Worm (Caenorhabditis elegans) whole organism, L1 larva: Measurements from ENCODE around the gene C02G6.3.
A peak's percentile ranks its signal among the peaks of the same experiment; 100 is the strongest.

ENCODE experiments used
- C34B4.2 ChIP-seq: sonication (generic microtip); optimal IDR thresholded peaks from 2 replicates; lab custom pipeline; 2017; ENCODE audit warnings: mild to moderate bottlenecking, missing genetic modification characterization, missing compliant biosample characterization
- F16B12.6 ChIP-seq: fragments of 150-350 bp; optimal IDR thresholded peaks from 2 replicates; lab custom pipeline; 2014; ENCODE audit warnings: missing biosample characterization, missing genetic modification characterization
- Y116A8C.19 ChIP-seq: sonication (generic microtip); optimal IDR thresholded peaks from 2 replicates; lab custom pipeline; 2016; ENCODE audit warnings: missing compliant biosample characterization, missing genetic modification characterization, borderline replicate concordance
- aha-1 ChIP-seq: fragments of 150-350 bp; optimal IDR thresholded peaks from 2 replicates; lab custom pipeline; 2014; ENCODE audit warnings: missing biosample characterization, missing genetic modification characterization
- ama-1 ChIP-seq: fragments of 150-350 bp; optimal IDR thresholded peaks from 2 replicates; lab custom pipeline; 2014
- ceh-8 ChIP-seq: fragments of 200-800 bp; sonication (Bioruptor generic); optimal IDR thresholded peaks from 2 replicates; lab custom pipeline; 2018; ENCODE audit warnings: mild to moderate bottlenecking, missing genetic modification characterization, moderate library complexity, missing compliant biosample characterization
- ceh-88 ChIP-seq: fragments of 200-800 bp; sonication (Bioruptor generic); IDR thresholded peaks from 2 replicates; pipeline ENCODE4 v1.3.6; 2022; ENCODE audit warnings: missing genetic modification characterization, missing compliant biosample characterization
- ceh-90 ChIP-seq: sonication (generic microtip); optimal IDR thresholded peaks from 2 replicates; lab custom pipeline; 2016; ENCODE audit warnings: missing genetic modification characterization, missing compliant biosample characterization
- ces-1 ChIP-seq: fragments of 150-350 bp; optimal IDR thresholded peaks from 2 replicates; lab custom pipeline; 2014; ENCODE audit warnings: missing biosample characterization, missing genetic modification reagents, missing genetic modification characterization
- dpl-1 ChIP-seq, 3 experiments: fragments of 150-350 bp in 2 of 3; sonication (generic microtip) in 1 of 3; optimal IDR thresholded peaks; 2 replicates each; lab custom pipeline; 2014 to 2017; ENCODE audit warnings: missing biosample characterization in 3 of 3, missing genetic modification characterization in 3 of 3, missing genetic modification reagents in 3 of 3
- efl-1 ChIP-seq, 4 experiments: fragments of 150-350 bp; optimal IDR thresholded peaks in 3 of 4; peaks in 1 of 4; 1 replicate in 1 of 4; 2 replicates in 3 of 4; lab custom pipeline; 2014; ENCODE audit warnings: missing biosample characterization in 2 of 4, missing genetic modification characterization in 2 of 4, missing genetic modification reagents in 2 of 4
- egl-13 ChIP-seq: sonication (generic microtip); optimal IDR thresholded peaks from 2 replicates; lab custom pipeline; 2016; ENCODE audit warnings: missing genotype, missing genetic modification reagents, missing genetic modification characterization, missing compliant biosample characterization
- egl-27 ChIP-seq, 2 experiments: fragments of 150-350 bp in 1 of 2; sonication (generic microtip); optimal IDR thresholded peaks; 3 replicates each; lab custom pipeline; 2017 to 2018; ENCODE audit warnings: missing biosample characterization in 2 of 2, missing genetic modification characterization in 2 of 2, missing genetic modification reagents in 2 of 2
- elt-3 ChIP-seq, 6 experiments: fragments of 150-350 bp in 1 of 6; sonication (generic microtip); optimal IDR thresholded peaks; 2 replicates each; lab custom pipeline; 2017 to 2018; ENCODE audit warnings: missing biosample characterization in 6 of 6, missing genetic modification characterization in 6 of 6, inconsistent platforms in 1 of 6
- fkh-10 ChIP-seq: sonication (generic microtip); optimal IDR thresholded peaks from 2 replicates; lab custom pipeline; 2017; ENCODE audit warnings: missing biosample characterization, missing genetic modification reagents, missing genetic modification characterization
- fkh-8 ChIP-seq: sonication (generic microtip); optimal IDR thresholded peaks from 2 replicates; lab custom pipeline; 2016; ENCODE audit warnings: mild to moderate bottlenecking, missing genetic modification characterization, missing compliant biosample characterization
- hlh-4 ChIP-seq: sonication (generic microtip); optimal IDR thresholded peaks from 2 replicates; lab custom pipeline; 2016; ENCODE audit warnings: mild to moderate bottlenecking, missing genetic modification characterization, missing compliant biosample characterization
- hpl-2 ChIP-seq: fragments of 150-350 bp; optimal IDR thresholded peaks from 2 replicates; lab custom pipeline; 2014; ENCODE audit warnings: missing biosample characterization, missing genetic modification reagents, missing genetic modification characterization
- irx-1 ChIP-seq: sonication (generic microtip); optimal IDR thresholded peaks from 2 replicates; lab custom pipeline; 2016; ENCODE audit warnings: missing genetic modification characterization, missing compliant biosample characterization
- isw-1 ChIP-seq: fragments of 200-800 bp; sonication (Bioruptor generic); IDR thresholded peaks from 2 replicates; pipeline ENCODE4 v1.3.6; 2022; ENCODE audit warnings: missing genetic modification characterization, missing compliant biosample characterization
- lin-13 ChIP-seq: fragments of 150-350 bp; optimal IDR thresholded peaks from 2 replicates; lab custom pipeline; 2014; ENCODE audit warnings: missing biosample characterization, missing genetic modification reagents, missing genetic modification characterization
- lin-14 ChIP-seq: fragments of 200-800 bp; sonication (Bioruptor generic); optimal IDR thresholded peaks from 2 replicates; lab custom pipeline; 2018; ENCODE audit warnings: mild to moderate bottlenecking, missing genetic modification characterization, moderate library complexity, missing compliant biosample characterization
- lin-35 ChIP-seq, 2 experiments: fragments of 150-350 bp; optimal IDR thresholded peaks; 2 replicates each; lab custom pipeline; 2014; ENCODE audit warnings: missing biosample characterization in 2 of 2, missing genetic modification characterization in 2 of 2, missing genetic modification reagents in 2 of 2
- lsy-2 ChIP-seq, 2 experiments: fragments of 150-350 bp; optimal IDR thresholded peaks; 2 replicates each; lab custom pipeline; 2014; ENCODE audit warnings: missing biosample characterization in 2 of 2, missing genetic modification characterization in 2 of 2
- mab-9 ChIP-seq: fragments of 200-800 bp; sonication (Bioruptor generic); IDR thresholded peaks from 2 replicates; pipeline ENCODE4 v1.3.6; 2022; ENCODE audit warnings: missing genetic modification reagents, missing genetic modification characterization, missing compliant biosample characterization
- nhr-11 ChIP-seq: fragments of 150-350 bp; optimal IDR thresholded peaks from 2 replicates; lab custom pipeline; 2014; ENCODE audit warnings: missing biosample characterization, missing genetic modification characterization
- nhr-47 ChIP-seq: sonication (generic microtip); optimal IDR thresholded peaks from 2 replicates; lab custom pipeline; 2016; ENCODE audit warnings: mild to moderate bottlenecking, missing genetic modification characterization, moderate library complexity, missing compliant biosample characterization
- nhr-76 ChIP-seq: sonication (generic microtip); optimal IDR thresholded peaks from 2 replicates; lab custom pipeline; 2017; ENCODE audit warnings: missing biosample characterization, missing genetic modification characterization
- nhr-77 ChIP-seq: fragments of 150-350 bp; optimal IDR thresholded peaks from 2 replicates; lab custom pipeline; 2014; ENCODE audit warnings: missing biosample characterization, missing genetic modification characterization
- nhr-84 ChIP-seq: sonication (generic microtip); optimal IDR thresholded peaks from 2 replicates; lab custom pipeline; 2017; ENCODE audit warnings: missing biosample characterization, missing genetic modification characterization
- nhr-85 ChIP-seq: sonication (generic microtip); peaks from one replicate; lab custom pipeline; 2016; ENCODE audit warnings: missing genetic modification characterization, inconsistent platforms, missing compliant biosample characterization
- nhr-90 ChIP-seq: sonication (generic microtip); optimal IDR thresholded peaks from 2 replicates; lab custom pipeline; 2016; ENCODE audit warnings: mild to moderate bottlenecking, missing genetic modification characterization, missing compliant biosample characterization; ENCODE audit not compliant: poor library complexity
- pax-3 ChIP-seq: fragments of 200-800 bp; sonication (Bioruptor generic); optimal IDR thresholded peaks from 2 replicates; lab custom pipeline; 2018; ENCODE audit warnings: mild to moderate bottlenecking, missing genetic modification characterization, moderate library complexity, missing compliant biosample characterization
- pqm-1 ChIP-seq: sonication (generic microtip); optimal IDR thresholded peaks from 3 replicates; lab custom pipeline; 2017; ENCODE audit warnings: missing biosample characterization, missing genetic modification characterization
- rnt-1 ChIP-seq: sonication (generic microtip); optimal IDR thresholded peaks from 2 replicates; lab custom pipeline; 2016; ENCODE audit warnings: mild to moderate bottlenecking, missing genetic modification characterization, moderate library complexity, missing compliant biosample characterization
- skn-1 ChIP-seq: fragments of 150-350 bp; optimal IDR thresholded peaks from 2 replicates; lab custom pipeline; 2014; ENCODE audit warnings: missing biosample characterization, missing genetic modification characterization
- snu-23 ChIP-seq: sonication (generic microtip); optimal IDR thresholded peaks from 2 replicates; lab custom pipeline; 2016; ENCODE audit warnings: missing genetic modification characterization, missing compliant biosample characterization
- sox-4 ChIP-seq: sonication (generic microtip); optimal IDR thresholded peaks from 2 replicates; lab custom pipeline; 2016; ENCODE audit warnings: missing genetic modification characterization, missing compliant biosample characterization
- swsn-7 ChIP-seq: sonication (generic microtip); optimal IDR thresholded peaks from 2 replicates; lab custom pipeline; 2016; ENCODE audit warnings: missing genetic modification characterization, missing compliant biosample characterization
- unc-62 ChIP-seq: fragments of 150-350 bp; optimal IDR thresholded peaks from 2 replicates; lab custom pipeline; 2014; ENCODE audit warnings: missing biosample characterization, missing genetic modification reagents, missing genetic modification characterization
- xbp-1 ChIP-seq: sonication (generic microtip); optimal IDR thresholded peaks from 2 replicates; lab custom pipeline; 2016; ENCODE audit warnings: missing genetic modification characterization, missing compliant biosample characterization
- zag-1 ChIP-seq: fragments of 150-350 bp; optimal IDR thresholded peaks from 2 replicates; lab custom pipeline; 2014; ENCODE audit warnings: missing biosample characterization, missing genetic modification characterization
- zip-4 ChIP-seq: fragments of 200-800 bp; sonication (Bioruptor generic); optimal IDR thresholded peaks from 2 replicates; lab custom pipeline; 2018; ENCODE audit warnings: mild to moderate bottlenecking, missing genetic modification characterization, moderate library complexity, missing compliant biosample characterization
- ztf-11 ChIP-seq, 2 experiments: sonication (generic microtip); optimal IDR thresholded peaks; 2 replicates each; lab custom pipeline; 2016 to 2017; ENCODE audit warnings: missing genetic modification characterization in 2 of 2, missing biosample characterization in 1 of 2, missing compliant biosample characterization in 1 of 2
- ztf-4 ChIP-seq: fragments of 150-350 bp; optimal IDR thresholded peaks from 2 replicates; lab custom pipeline; 2014; ENCODE audit warnings: missing biosample characterization, missing genetic modification characterization

C02G6.3 gene

DNA sequence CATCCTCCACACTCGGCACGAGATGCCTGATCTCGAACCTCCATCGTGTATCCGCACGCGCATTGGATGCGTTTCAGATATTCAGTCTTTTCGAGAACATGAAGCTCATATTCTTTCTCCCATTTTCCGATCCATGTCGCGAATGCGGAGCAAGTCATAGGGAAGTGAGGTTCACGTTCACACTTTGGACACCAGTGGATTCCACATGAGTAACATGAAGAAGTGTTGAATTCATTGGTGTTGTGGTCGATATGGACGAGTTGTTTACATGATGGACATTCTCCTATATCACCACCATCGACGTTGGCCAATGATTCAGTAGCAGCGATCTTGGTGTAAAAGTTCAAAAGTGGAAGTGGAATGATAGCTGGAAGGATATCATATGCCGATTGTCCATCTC is 39.2 kb upstream of the C02G6.3 start:
- TF ChIP-seq isw-1 (GFP tag; lab: Robert Waterston, UW), result no peak
- TF ChIP-seq nhr-76 (tag; lab: Kevin White, UChicago), result no peak
- peak; percentile 80 for TF ChIP-seq ama-1 (lab: Kevin White, UChicago)
- no peak for TF ChIP-seq nhr-85 (tag; lab: Kevin White, UChicago)

DNA sequence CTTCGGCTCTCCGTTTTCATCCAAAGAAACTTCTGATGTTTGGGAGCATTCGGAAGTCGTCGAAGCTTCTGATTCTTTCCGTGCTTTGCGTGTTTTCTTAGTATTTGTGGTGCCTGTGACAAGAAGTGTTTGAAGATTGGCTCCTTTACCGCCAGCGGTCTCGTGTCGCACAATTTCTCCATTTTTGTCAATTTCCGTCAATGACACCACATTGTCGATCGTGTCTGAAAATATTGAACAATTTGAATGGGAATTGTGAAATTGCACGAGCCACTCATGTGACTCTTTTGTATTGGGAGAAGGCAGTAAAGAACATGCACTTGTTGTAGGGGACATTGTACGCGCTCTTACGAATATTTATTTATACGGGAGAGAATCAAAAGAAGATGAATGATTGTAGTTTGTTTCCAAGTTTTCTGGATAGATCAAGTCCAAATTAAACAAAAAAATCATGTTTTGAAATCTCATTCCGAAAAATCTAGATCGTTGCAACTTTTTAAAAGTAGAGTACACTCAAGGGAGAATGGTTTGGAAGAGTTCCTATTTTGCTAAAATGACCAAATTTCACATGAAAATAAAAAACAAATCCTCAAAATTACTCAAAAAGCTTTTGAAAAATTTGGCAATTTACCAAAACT is 37.5 kb upstream of the C02G6.3 start:
- TF ChIP-seq rnt-1 (peak; percentile 2), pqm-1 (tag; lab: Kevin White, UChicago) (no peak), nhr-77 (tag; lab: Kevin White, UChicago) (no peak), irx-1 (peak; percentile 27), nhr-47 (tag; lab: Kevin White, UChicago) (no peak), efl-1 (optimal IDR thresholded peaks at IDR 0.05; lab: Kevin White, UChicago) (no peak), efl-1 (GFP tag; optimal IDR thresholded peaks at IDR 0.05 in 1 of 2; lab: Kevin White, UChicago) (peak in 1 of 2 experiments; percentile 74), pax-3 (tag; lab: Kevin White, UChicago) (peak; percentile 54), lin-35 (GFP tag; optimal IDR thresholded peaks at IDR 0.05; lab: Kevin White, UChicago) (peak in 1 of 2 experiments; percentile 55), lin-14 (GFP tag; lab: Kevin White, UChicago) (no peak), snu-23 (peak; percentile 1), ces-1 (GFP tag; lab: Kevin White, UChicago) (no peak), nhr-85 (tag; lab: Kevin White, UChicago) (peak; percentile 66)

DNA sequence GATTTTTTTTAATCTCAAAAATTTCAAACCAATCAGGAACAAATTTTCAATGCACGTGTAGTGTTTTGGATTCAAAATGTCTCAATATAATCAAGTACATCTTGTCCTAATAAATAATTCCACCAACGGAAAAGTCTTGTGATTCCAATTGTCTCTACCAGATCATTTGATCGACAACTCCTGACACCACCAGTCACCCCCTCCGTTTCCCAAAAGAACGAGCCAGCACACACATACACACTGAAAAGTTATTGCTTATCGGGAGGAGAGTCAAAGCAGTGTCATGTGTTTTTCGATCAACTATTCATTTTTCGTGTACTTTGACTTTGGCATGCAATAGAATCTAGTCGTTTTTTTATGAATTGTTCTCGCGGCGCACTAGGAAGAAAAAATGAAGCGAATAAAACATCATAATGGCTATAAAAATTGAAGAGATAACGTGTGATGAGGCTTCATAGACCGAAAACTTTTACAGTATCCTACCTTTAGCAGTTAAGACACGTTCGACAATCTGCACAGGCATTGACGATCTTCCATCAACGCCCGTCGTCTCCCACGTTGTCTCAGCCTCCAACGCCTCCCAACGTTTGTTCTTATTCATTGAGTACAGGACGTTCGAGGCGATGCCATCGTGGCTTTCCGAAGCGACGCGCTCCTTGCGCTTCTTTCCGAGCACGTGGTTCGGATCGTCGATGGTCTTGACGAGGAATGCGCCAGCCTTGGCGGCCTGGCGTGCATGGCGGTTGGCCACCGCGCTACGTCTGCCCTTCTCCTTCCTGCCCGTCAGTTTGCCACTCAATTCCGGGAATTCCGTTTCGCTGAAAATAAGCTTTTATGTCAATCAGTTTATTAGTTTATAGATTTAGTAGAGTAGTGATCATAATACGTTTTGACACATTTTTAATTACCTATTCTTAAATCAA is 36.5 kb upstream of the C02G6.3 start:
- TF ChIP-seq xbp-1 (tag; lab: Kevin White, UChicago) (peak; percentile 11), sox-4 (tag; lab: Kevin White, UChicago) (peak; percentile 53), nhr-84 (no peak), ceh-88 (no peak), egl-27 (tag; optimal IDR thresholded peaks at IDR 0.05; lab: Kevin White, UChicago) (no peak), skn-1 (tag; lab: Kevin White, UChicago) (peak; percentile 48), C34B4.2 (tag; lab: Kevin White, UChicago) (no peak), aha-1 (tag; lab: Kevin White, UChicago) (no peak), lin-35 (GFP tag; optimal IDR thresholded peaks at IDR 0.05; lab: Kevin White, UChicago) (peak; percentile 33 to 58), ceh-8 (GFP tag; lab: Kevin White, UChicago) (no peak), lin-13 (peak; percentile 42), nhr-76 (tag; lab: Kevin White, UChicago) (no peak), egl-13 (tag; lab: Kevin White, UChicago) (no peak), mab-9 (GFP tag; lab: Robert Waterston, UW) (no peak), ztf-11 (tag; optimal IDR thresholded peaks at IDR 0.05; lab: Kevin White, UChicago) (peak in 1 of 2 experiments; percentile 36), Y116A8C.19 (tag; lab: Kevin White, UChicago) (no peak), elt-3 (tag; optimal IDR thresholded peaks at IDR 0.05; lab: Kevin White, UChicago) (peak in 1 of 6 experiments; percentile 22), zip-4 (GFP tag; lab: Kevin White, UChicago) (no peak), zag-1 (tag; lab: Kevin White, UChicago) (no peak), F16B12.6 (tag; lab: Kevin White, UChicago) (no peak), ztf-4 (tag; lab: Kevin White, UChicago) (peak; percentile 47), swsn-7 (peak; percentile 26), hlh-4 (tag; lab: Kevin White, UChicago) (no peak), nhr-90 (tag; lab: Kevin White, UChicago) (peak; percentile 14), snu-23 (peak; percentile 65), fkh-8 (peak; percentile 60), lsy-2 (tag; optimal IDR thresholded peaks at IDR 0.05; lab: Kevin White, UChicago) (peak; percentile 63 to 72), fkh-10 (GFP tag; lab: Kevin White, UChicago) (no peak), lin-14 (GFP tag; lab: Kevin White, UChicago) (peak; percentile 78), nhr-11 (tag; lab: Kevin White, UChicago) (peak; percentile 73), hpl-2 (no peak), dpl-1 (GFP tag; optimal IDR thresholded peaks at IDR 0.05; lab: Kevin White, UChicago) (peak in 2 of 3 experiments; percentile 33 to 41), ces-1 (GFP tag; lab: Kevin White, UChicago) (no peak), ceh-90 (peak; percentile 38), unc-62 (GFP tag; lab: Kevin White, UChicago) (no peak)
